Worm (Caenorhabditis elegans) whole organism, late embryonic: ENCODE data around the gene Y41C4A.21.

Experiments
- K02D7.2 ChIP-seq: sonication (generic microtip); optimal IDR thresholded peaks from 2 replicates; lab custom pipeline; 2017; ENCODE audit warnings: mild to moderate bottlenecking, missing genetic modification characterization, missing compliant biosample characterization
- ama-1 ChIP-seq: fragments of 150-350 bp; optimal IDR thresholded peaks from 2 replicates; lab custom pipeline; 2014
- ceh-22 ChIP-seq: sonication (generic microtip); optimal IDR thresholded peaks from 2 replicates; lab custom pipeline; 2017; ENCODE audit warnings: missing biosample characterization, missing genetic modification characterization
- ceh-34 ChIP-seq: sonication (generic microtip); optimal IDR thresholded peaks from 2 replicates; lab custom pipeline; 2016; ENCODE audit warnings: mild to moderate bottlenecking, missing genetic modification characterization, missing compliant biosample characterization
- ceh-9 ChIP-seq: sonication (generic microtip); optimal IDR thresholded peaks from 2 replicates; lab custom pipeline; 2016; ENCODE audit warnings: mild to moderate bottlenecking, missing genetic modification characterization, inconsistent platforms, missing compliant biosample characterization
- dmd-4 ChIP-seq: sonication (generic microtip); optimal IDR thresholded peaks from 2 replicates; lab custom pipeline; 2016; ENCODE audit warnings: borderline replicate concordance, missing genetic modification characterization, missing compliant biosample characterization
- fkh-6 ChIP-seq: sonication (generic microtip); optimal IDR thresholded peaks from 2 replicates; lab custom pipeline; 2016; ENCODE audit warnings: missing genetic modification characterization, missing compliant biosample characterization
- gmeb-2 ChIP-seq: sonication (generic microtip); optimal IDR thresholded peaks from 2 replicates; lab custom pipeline; 2016; ENCODE audit warnings: missing genetic modification characterization, inconsistent platforms, missing compliant biosample characterization
- hlh-30 ChIP-seq: sonication (generic microtip); optimal IDR thresholded peaks from 2 replicates; lab custom pipeline; 2017; ENCODE audit warnings: antibody characterized with exemption, missing genetic modification characterization, missing compliant biosample characterization; ENCODE audit not compliant: insufficient read depth
- pha-4 ChIP-seq: fragments of 150-350 bp; optimal IDR thresholded peaks from 2 replicates; lab custom pipeline; 2018; ENCODE audit warnings: missing biosample characterization, missing genetic modification reagents, missing genetic modification characterization
- pqm-1 ChIP-seq: sonication (generic microtip); optimal IDR thresholded peaks from 2 replicates; lab custom pipeline; 2016; ENCODE audit warnings: missing genetic modification characterization, missing compliant biosample characterization
- rnt-1 ChIP-seq: sonication (generic microtip); optimal IDR thresholded peaks from 2 replicates; lab custom pipeline; 2016; ENCODE audit warnings: missing genetic modification characterization, missing compliant biosample characterization
- sdc-2 ChIP-seq: sonication (generic microtip); optimal IDR thresholded peaks from 2 replicates; lab custom pipeline; 2016; ENCODE audit warnings: missing genotype, missing genetic modification characterization, missing compliant biosample characterization
- sox-4 ChIP-seq: sonication (generic microtip); optimal IDR thresholded peaks from 2 replicates; lab custom pipeline; 2017; ENCODE audit warnings: mild to moderate bottlenecking, missing genetic modification characterization, inconsistent platforms, missing compliant biosample characterization

DNA sequence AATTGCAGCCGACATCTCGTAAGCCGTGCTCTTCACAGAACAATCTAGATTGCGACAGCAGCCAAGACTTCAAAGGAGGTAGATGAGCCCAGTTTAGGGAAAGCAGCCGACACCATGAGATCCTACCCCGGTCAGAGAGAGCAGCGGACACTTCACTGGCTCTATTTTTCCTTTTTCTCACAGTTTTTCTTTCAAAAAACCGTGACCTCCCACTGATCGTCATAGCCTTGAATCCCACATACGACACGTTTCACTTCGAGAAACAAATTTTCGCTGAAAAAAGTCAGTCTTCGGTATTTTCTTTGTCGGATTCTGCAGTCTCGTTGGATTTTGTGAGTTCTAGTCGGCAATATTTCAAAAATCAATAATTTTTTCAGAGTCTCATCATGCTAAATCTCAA, at the start of gene Y41C4A.21:
- TF ChIP-seq dmd-4 (tag; lab: Kevin White, UChicago) (no peak), ceh-9 (tag; lab: Kevin White, UChicago) (no peak), rnt-1 (no peak), ceh-34 (tag; lab: Kevin White, UChicago) (no peak), pqm-1 (tag; lab: Kevin White, UChicago) (no peak), fkh-6 (no peak), sdc-2 (tag; lab: Kevin White, UChicago) (no peak), sox-4 (no peak), hlh-30 (tag; lab: Kevin White, UChicago) (no peak), pha-4 (no peak), ceh-22 (tag; lab: Kevin White, UChicago) (no peak), ama-1 (lab: Kevin White, UChicago) (no peak), K02D7.2 (tag; lab: Kevin White, UChicago) (no peak), gmeb-2 (tag; lab: Kevin White, UChicago) (no peak)
